Worm (Caenorhabditis elegans) whole organism, mixed stage, embryonic: ENCODE measurements around the gene srh-147.

Experiments
- M03D4.4 ChIP-seq: sonication (generic microtip); optimal IDR thresholded peaks from 2 replicates; lab custom pipeline; 2017; ENCODE audit warnings: mild to moderate bottlenecking, missing genetic modification characterization, missing compliant biosample characterization
- bed-3 ChIP-seq: fragments of 200-800 bp; sonication (Bioruptor generic); optimal IDR thresholded peaks from 3 replicates; lab custom pipeline; 2018; ENCODE audit warnings: mild to moderate bottlenecking, missing genetic modification characterization, moderate library complexity, missing compliant biosample characterization
- blmp-1 ChIP-seq: fragments of 150-350 bp; optimal IDR thresholded peaks from 2 replicates; lab custom pipeline; 2014; ENCODE audit warnings: missing biosample characterization, missing genetic modification characterization
- ceh-39 ChIP-seq: fragments of 150-350 bp; optimal IDR thresholded peaks from 2 replicates; lab custom pipeline; 2014; ENCODE audit warnings: missing biosample characterization, missing genetic modification characterization
- ceh-43 ChIP-seq: fragments of 200-800 bp; sonication (Bioruptor generic); optimal IDR thresholded peaks from 2 replicates; lab custom pipeline; 2018; ENCODE audit warnings: mild to moderate bottlenecking, missing genetic modification characterization, moderate library complexity, missing compliant biosample characterization
- ceh-83 ChIP-seq: fragments of 200-800 bp; sonication (Bioruptor generic); optimal IDR thresholded peaks from 2 replicates; lab custom pipeline; 2018; ENCODE audit warnings: mild to moderate bottlenecking, missing genetic modification characterization, missing compliant biosample characterization
- ces-1 ChIP-seq: fragments of 150-350 bp; optimal IDR thresholded peaks from 2 replicates; lab custom pipeline; 2014; ENCODE audit warnings: missing biosample characterization, missing genetic modification reagents, missing genetic modification characterization
- cnd-1 ChIP-seq: fragments of 200-800 bp; sonication (Bioruptor generic); optimal IDR thresholded peaks from 2 replicates; lab custom pipeline; 2018; ENCODE audit warnings: mild to moderate bottlenecking, missing genetic modification characterization, missing compliant biosample characterization
- drap-1 ChIP-seq: fragments of 200-800 bp; sonication (Bioruptor generic); optimal IDR thresholded peaks from 3 replicates; lab custom pipeline; 2018; ENCODE audit warnings: mild to moderate bottlenecking, missing genetic modification characterization, missing compliant biosample characterization
- elt-1 ChIP-seq: sonication (generic microtip); optimal IDR thresholded peaks from 2 replicates; lab custom pipeline; 2017; ENCODE audit warnings: missing genetic modification characterization, mild to moderate bottlenecking, missing compliant biosample characterization, antibody characterized with exemption, moderate library complexity, borderline replicate concordance; ENCODE audit not compliant: insufficient read depth
- elt-3 ChIP-seq: fragments of 150-350 bp; optimal IDR thresholded peaks from 2 replicates; lab custom pipeline; 2014; ENCODE audit warnings: missing biosample characterization, missing genetic modification characterization
- flh-1 ChIP-seq: fragments of 200-800 bp; sonication (Bioruptor generic); optimal IDR thresholded peaks from 2 replicates; lab custom pipeline; 2018; ENCODE audit warnings: mild to moderate bottlenecking, missing genetic modification characterization, moderate library complexity, missing compliant biosample characterization
- ham-2 ChIP-seq: fragments of 200-800 bp; sonication (Bioruptor generic); optimal IDR thresholded peaks from 2 replicates; lab custom pipeline; 2018; ENCODE audit warnings: mild to moderate bottlenecking, missing genetic modification characterization, missing compliant biosample characterization
- hlh-1 ChIP-seq: fragments of 150-350 bp; optimal IDR thresholded peaks from 2 replicates; lab custom pipeline; 2014; ENCODE audit warnings: missing biosample characterization, missing genetic modification reagents, missing genetic modification characterization
- lin-13 ChIP-seq: fragments of 150-350 bp; optimal IDR thresholded peaks from 2 replicates; lab custom pipeline; 2014; ENCODE audit warnings: missing biosample characterization, missing genetic modification characterization
- lin-32 ChIP-seq: fragments of 200-800 bp; sonication (Bioruptor generic); optimal IDR thresholded peaks from 2 replicates; lab custom pipeline; 2018; ENCODE audit warnings: mild to moderate bottlenecking, missing genetic modification characterization, missing compliant biosample characterization
- lsy-2 ChIP-seq: fragments of 150-350 bp; optimal IDR thresholded peaks from 2 replicates; lab custom pipeline; 2014; ENCODE audit warnings: missing biosample characterization, missing genetic modification characterization
- mab-5 ChIP-seq: fragments of 150-350 bp; optimal IDR thresholded peaks from 2 replicates; lab custom pipeline; 2014; ENCODE audit warnings: missing biosample characterization, missing genetic modification characterization
- mep-1 ChIP-seq: fragments of 150-350 bp; optimal IDR thresholded peaks from 2 replicates; lab custom pipeline; 2017; ENCODE audit warnings: missing biosample characterization, missing genetic modification reagents, missing genetic modification characterization, inconsistent platforms
- mls-2 ChIP-seq: sonication (generic microtip); optimal IDR thresholded peaks from 2 replicates; lab custom pipeline; 2016; ENCODE audit warnings: mild to moderate bottlenecking, missing genetic modification characterization, moderate library complexity, missing compliant biosample characterization
- nhr-12 ChIP-seq: fragments of 150-350 bp; optimal IDR thresholded peaks from 2 replicates; lab custom pipeline; 2014; ENCODE audit warnings: missing biosample characterization, missing genetic modification characterization
- nhr-2 ChIP-seq: fragments of 150-350 bp; optimal IDR thresholded peaks from 2 replicates; lab custom pipeline; 2014; ENCODE audit warnings: missing biosample characterization, missing genetic modification characterization
- nhr-237 ChIP-seq: fragments of 150-350 bp; optimal IDR thresholded peaks from 2 replicates; lab custom pipeline; 2014; ENCODE audit warnings: missing biosample characterization, missing genetic modification characterization
- nhr-28 ChIP-seq: fragments of 150-350 bp; optimal IDR thresholded peaks from 2 replicates; lab custom pipeline; 2014; ENCODE audit warnings: missing biosample characterization, missing genetic modification characterization
- nhr-76 ChIP-seq: sonication (generic microtip); optimal IDR thresholded peaks from 2 replicates; lab custom pipeline; 2017; ENCODE audit warnings: missing biosample characterization, missing genetic modification characterization
- pha-4 ChIP-seq: fragments of 150-350 bp; optimal IDR thresholded peaks from 2 replicates; lab custom pipeline; 2018; ENCODE audit warnings: missing biosample characterization, missing genetic modification reagents, missing genetic modification characterization
- sem-2 ChIP-seq: fragments of 200-800 bp; sonication (Bioruptor generic); optimal IDR thresholded peaks from 2 replicates; lab custom pipeline; 2018; ENCODE audit warnings: mild to moderate bottlenecking, missing genetic modification characterization, missing compliant biosample characterization
- snpc-4 ChIP-seq: fragments of 150-350 bp; optimal IDR thresholded peaks from 2 replicates; lab custom pipeline; 2014; ENCODE audit warnings: missing biosample characterization, missing genetic modification characterization
- sptf-1 ChIP-seq: sonication (generic microtip); optimal IDR thresholded peaks from 2 replicates; lab custom pipeline; 2017; ENCODE audit warnings: mild to moderate bottlenecking, missing genetic modification characterization, moderate library complexity, missing compliant biosample characterization
- tbx-8 ChIP-seq: fragments of 200-800 bp; sonication (Bioruptor generic); optimal IDR thresholded peaks from 2 replicates; lab custom pipeline; 2018; ENCODE audit warnings: mild to moderate bottlenecking, missing genetic modification characterization, moderate library complexity, missing compliant biosample characterization
- unc-120 ChIP-seq: sonication (generic microtip); optimal IDR thresholded peaks from 2 replicates; lab custom pipeline; 2017; ENCODE audit warnings: missing genetic modification characterization, missing compliant biosample characterization; ENCODE audit not compliant: poor library complexity, severe bottlenecking
- unc-39 ChIP-seq: fragments of 150-350 bp; optimal IDR thresholded peaks from 2 replicates; lab custom pipeline; 2014; ENCODE audit warnings: missing biosample characterization, missing genetic modification characterization
- unc-62 ChIP-seq: fragments of 150-350 bp; optimal IDR thresholded peaks from 2 replicates; lab custom pipeline; 2014; ENCODE audit warnings: missing biosample characterization, missing genetic modification reagents, missing genetic modification characterization
- zip-8 ChIP-seq: fragments of 150-350 bp; optimal IDR thresholded peaks from 2 replicates; lab custom pipeline; 2014; ENCODE audit warnings: missing biosample characterization, missing genetic modification characterization
- ztf-11 ChIP-seq: fragments of 150-350 bp; optimal IDR thresholded peaks from 2 replicates; lab custom pipeline; 2014; ENCODE audit warnings: missing biosample characterization, missing genetic modification characterization

The srh-147 gene

ce11 chrV:15880705-15881104, 30.6 kb upstream of the srh-147 start:
- TF ChIP-seq ham-2 (GFP tag; lab: Kevin White, UChicago) (no peak), nhr-28 (tag; lab: Kevin White, UChicago) (no peak), unc-39 (tag; lab: Kevin White, UChicago) (no peak), mep-1 (no peak), nhr-237 (tag; lab: Kevin White, UChicago) (peak; percentile 57)
- TF ChIP-seq, all 35 proteins: peak for 1

- TF ChIP-seq unc-120 (tag; lab: Kevin White, UChicago) = no peak
These were observed 29.9 kb upstream of the srh-147 start for ce11 chrV:15880033-15880432.

- TF ChIP-seq mls-2 (tag; lab: Kevin White, UChicago) (no peak), pha-4 (no peak), unc-39 (tag; lab: Kevin White, UChicago) (no peak), snpc-4 (no peak), elt-3 (no peak), nhr-76 (no peak), mep-1 (no peak), tbx-8 (GFP tag; lab: Kevin White, UChicago) (no peak), zip-8 (tag; lab: Kevin White, UChicago) (no peak), bed-3 (GFP tag; lab: Kevin White, UChicago) (no peak), unc-120 (tag; lab: Kevin White, UChicago) (no peak), hlh-1 (no peak), cnd-1 (tag; lab: Kevin White, UChicago) (no peak), ceh-39 (tag; lab: Kevin White, UChicago) (no peak), lin-13 (tag; lab: Kevin White, UChicago) (no peak), sem-2 (GFP tag; lab: Kevin White, UChicago) (no peak), ztf-11 (tag; lab: Kevin White, UChicago) (no peak), elt-1 (tag; lab: Kevin White, UChicago) (no peak)
These were observed 29.4 kb upstream of the srh-147 start, which contains the start of gene nhr-84 for ce11 chrV:15879508-15879907. TSS of gene nhr-84 (minus strand) at chrV:15879608.

- TF ChIP-seq cnd-1 (tag; lab: Kevin White, UChicago) (no peak), ceh-43 (GFP tag; lab: Kevin White, UChicago) (no peak), mab-5 (no peak), pha-4 (no peak), blmp-1 (tag; lab: Kevin White, UChicago) (no peak), bed-3 (GFP tag; lab: Kevin White, UChicago) (no peak), M03D4.4 (tag; lab: Kevin White, UChicago) (no peak), tbx-8 (GFP tag; lab: Kevin White, UChicago) (no peak), ces-1 (GFP tag; lab: Kevin White, UChicago) (no peak), zip-8 (tag; lab: Kevin White, UChicago) (no peak), ham-2 (GFP tag; lab: Kevin White, UChicago) (no peak), unc-120 (tag; lab: Kevin White, UChicago) (no peak), snpc-4 (no peak), hlh-1 (no peak), nhr-12 (tag; lab: Kevin White, UChicago) (no peak), nhr-28 (tag; lab: Kevin White, UChicago) (no peak), unc-62 (GFP tag; lab: Kevin White, UChicago) (no peak), sptf-1 (tag; lab: Kevin White, UChicago) (no peak), lin-32 (GFP tag; lab: Kevin White, UChicago) (no peak), ceh-39 (tag; lab: Kevin White, UChicago) (no peak)
These were observed 26.2 kb upstream of the srh-147 start, which contains the start of gene nhr-102 for ce11 chrV:15876308-15876707. TSS of gene nhr-102 (minus strand) at chrV:15876408.

- TF ChIP-seq bed-3 (GFP tag; lab: Kevin White, UChicago) = peak; percentile 98
- peak; percentile 100 for TF ChIP-seq ceh-83 (GFP tag; lab: Kevin White, UChicago)
- TF ChIP-seq ces-1 (GFP tag; lab: Kevin White, UChicago) = no peak
- peak; percentile 99 for TF ChIP-seq M03D4.4 (tag; lab: Kevin White, UChicago)
- peak; percentile 73 for TF ChIP-seq pha-4
- TF ChIP-seq flh-1 = peak; percentile 98
- TF ChIP-seq mep-1 = peak; percentile 71
- peak; percentile 99 for TF ChIP-seq tbx-8 (GFP tag; lab: Kevin White, UChicago)
- TF ChIP-seq ham-2 (GFP tag; lab: Kevin White, UChicago) = peak; percentile 99
- TF ChIP-seq ceh-39 (tag; lab: Kevin White, UChicago) = peak; percentile 18
- no peak for TF ChIP-seq snpc-4
- peak; percentile 24 for TF ChIP-seq hlh-1
- peak; percentile 98 for TF ChIP-seq ceh-43 (GFP tag; lab: Kevin White, UChicago)
- TF ChIP-seq nhr-28 (tag; lab: Kevin White, UChicago) = peak; percentile 92
- TF ChIP-seq nhr-76 = peak; percentile 68
- peak; percentile 82 for TF ChIP-seq ztf-11 (tag; lab: Kevin White, UChicago)
- no peak for TF ChIP-seq blmp-1 (tag; lab: Kevin White, UChicago)
- TF ChIP-seq elt-1 (tag; lab: Kevin White, UChicago) = peak; percentile 44
- TF ChIP-seq drap-1 (GFP tag; lab: Kevin White, UChicago) = peak; percentile 100
- TF ChIP-seq lin-13 (tag; lab: Kevin White, UChicago) = peak; percentile 85
- peak; percentile 63 for TF ChIP-seq nhr-237 (tag; lab: Kevin White, UChicago)
- TF ChIP-seq cnd-1 (tag; lab: Kevin White, UChicago) = peak; percentile 99
- TF ChIP-seq unc-62 (GFP tag; lab: Kevin White, UChicago) = peak; percentile 85
- TF ChIP-seq lsy-2 (tag; lab: Kevin White, UChicago) = peak; percentile 52
- TF ChIP-seq lin-32 (GFP tag; lab: Kevin White, UChicago) = peak; percentile 99
- TF ChIP-seq elt-3 = no peak
- no peak for TF ChIP-seq nhr-2
- TF ChIP-seq unc-120 (tag; lab: Kevin White, UChicago) = peak; percentile 99
- peak; percentile 99 for TF ChIP-seq sptf-1 (tag; lab: Kevin White, UChicago)
- peak; percentile 84 for TF ChIP-seq unc-39 (tag; lab: Kevin White, UChicago)
- TF ChIP-seq zip-8 (tag; lab: Kevin White, UChicago) = peak; percentile 3
- peak; percentile 100 for TF ChIP-seq mls-2 (tag; lab: Kevin White, UChicago)
- peak; percentile 97 for TF ChIP-seq sem-2 (GFP tag; lab: Kevin White, UChicago)
- no peak for TF ChIP-seq mab-5
These were observed 23.6 kb upstream of the srh-147 start for ce11 chrV:15873762-15874161.
